Worm (Caenorhabditis elegans) whole organism, L1 larva: ENCODE data around the gene ZC443.7.

Experiments used
- aly-2 ChIP-seq: fragments of 150-350 bp; optimal IDR thresholded peaks from 2 replicates; lab custom pipeline; 2014; ENCODE audit warnings: missing biosample characterization, missing genetic modification characterization
- efl-1 ChIP-seq, 4 experiments: fragments of 150-350 bp; optimal IDR thresholded peaks in 3 of 4; peaks in 1 of 4; 1 replicate in 1 of 4; 2 replicates in 3 of 4; lab custom pipeline; 2014; ENCODE audit warnings: missing biosample characterization in 2 of 4, missing genetic modification characterization in 2 of 4, missing genetic modification reagents in 2 of 4
- lin-13 ChIP-seq: fragments of 150-350 bp; optimal IDR thresholded peaks from 2 replicates; lab custom pipeline; 2014; ENCODE audit warnings: missing biosample characterization, missing genetic modification reagents, missing genetic modification characterization
- lin-35 ChIP-seq, 2 experiments: fragments of 150-350 bp; optimal IDR thresholded peaks; 2 replicates each; lab custom pipeline; 2014; ENCODE audit warnings: missing biosample characterization in 2 of 2, missing genetic modification characterization in 2 of 2, missing genetic modification reagents in 2 of 2
- lir-3 ChIP-seq: sonication (generic microtip); optimal IDR thresholded peaks from 2 replicates; lab custom pipeline; 2016; ENCODE audit warnings: mild to moderate bottlenecking, missing genetic modification characterization, moderate library complexity, missing compliant biosample characterization; ENCODE audit not compliant: poor library complexity
- lsy-2 ChIP-seq, 2 experiments: fragments of 150-350 bp; optimal IDR thresholded peaks; 2 replicates each; lab custom pipeline; 2014; ENCODE audit warnings: missing biosample characterization in 2 of 2, missing genetic modification characterization in 2 of 2
- snu-23 ChIP-seq: sonication (generic microtip); optimal IDR thresholded peaks from 2 replicates; lab custom pipeline; 2016; ENCODE audit warnings: missing genetic modification characterization, missing compliant biosample characterization
- zag-1 ChIP-seq: fragments of 150-350 bp; optimal IDR thresholded peaks from 2 replicates; lab custom pipeline; 2014; ENCODE audit warnings: missing biosample characterization, missing genetic modification characterization

- TF ChIP-seq lsy-2 (tag; optimal IDR thresholded peaks at IDR 0.05; lab: Kevin White, UChicago) (no peak), snu-23 (GFP tag; lab: Kevin White, UChicago) (no peak), lin-35 (GFP tag; optimal IDR thresholded peaks at IDR 0.05; lab: Kevin White, UChicago) (no peak), zag-1 (tag; lab: Kevin White, UChicago) (no peak), lir-3 (tag; lab: Kevin White, UChicago) (no peak), efl-1 (optimal IDR thresholded peaks at IDR 0.05; lab: Kevin White, UChicago) (no peak), efl-1 (GFP tag; optimal IDR thresholded peaks at IDR 0.05 in 1 of 2; lab: Kevin White, UChicago) (peak in 1 of 2 experiments; percentile 86), lin-13 (GFP tag; lab: Kevin White, UChicago) (no peak), aly-2 (tag; lab: Kevin White, UChicago) (no peak)
Observed at ce11 chrV:12773852-12774251, 32.4 kb upstream of the ZC443.7 start.
